Worm (Caenorhabditis elegans) whole organism, L2 larva: ENCODE data around the gene F26F4.8.

Experiments used
- C34F6.9 ChIP-seq: fragments of 150-350 bp; optimal IDR thresholded peaks from 2 replicates; lab custom pipeline; 2014; ENCODE audit warnings: missing biosample characterization, missing genetic modification characterization
- F13H6.1 ChIP-seq: sonication (generic microtip); optimal IDR thresholded peaks from 2 replicates; lab custom pipeline; 2016; ENCODE audit warnings: missing genetic modification characterization, missing compliant biosample characterization
- R02D3.7 ChIP-seq: fragments of 150-350 bp; optimal IDR thresholded peaks from 2 replicates; lab custom pipeline; 2014; ENCODE audit warnings: missing biosample characterization, missing genetic modification characterization
- Y55F3AM.14 ChIP-seq: fragments of 200-800 bp; sonication (Bioruptor generic); optimal IDR thresholded peaks from 2 replicates; lab custom pipeline; 2018; ENCODE audit warnings: mild to moderate bottlenecking, missing genetic modification characterization, missing compliant biosample characterization
- ZK546.5 ChIP-seq: sonication (generic microtip); optimal IDR thresholded peaks from 2 replicates; lab custom pipeline; 2017; ENCODE audit warnings: missing biosample characterization, missing genetic modification characterization
- alr-1 ChIP-seq: fragments of 150-350 bp; optimal IDR thresholded peaks from 2 replicates; lab custom pipeline; 2014; ENCODE audit warnings: missing biosample characterization, missing genetic modification characterization
- aly-2 ChIP-seq: fragments of 150-350 bp; optimal IDR thresholded peaks from 2 replicates; lab custom pipeline; 2014; ENCODE audit warnings: missing biosample characterization, missing genetic modification characterization
- ama-1 ChIP-seq: fragments of 150-350 bp; optimal IDR thresholded peaks from 2 replicates; lab custom pipeline; 2018; ENCODE audit warnings: inconsistent platforms
- blmp-1 ChIP-seq: sonication (generic microtip); optimal IDR thresholded peaks from 2 replicates; lab custom pipeline; 2017; ENCODE audit warnings: missing genetic modification characterization, mild to moderate bottlenecking, missing compliant biosample characterization, antibody characterized with exemption, moderate library complexity; ENCODE audit not compliant: insufficient read depth
- crh-2 ChIP-seq: sonication (generic microtip); optimal IDR thresholded peaks from 2 replicates; lab custom pipeline; 2017; ENCODE audit warnings: missing biosample characterization, missing genetic modification characterization
- egl-27 ChIP-seq: sonication (generic microtip); optimal IDR thresholded peaks from 3 replicates; lab custom pipeline; 2017; ENCODE audit warnings: missing biosample characterization, missing genetic modification reagents, missing genetic modification characterization
- elt-1 ChIP-seq: fragments of 150-350 bp; optimal IDR thresholded peaks from 2 replicates; lab custom pipeline; 2014; ENCODE audit warnings: missing biosample characterization, missing genetic modification characterization
- elt-3 ChIP-seq: sonication (generic microtip); optimal IDR thresholded peaks from 2 replicates; lab custom pipeline; 2017; ENCODE audit warnings: missing biosample characterization, missing genetic modification characterization
- fos-1 ChIP-seq: fragments of 150-350 bp; optimal IDR thresholded peaks from 2 replicates; lab custom pipeline; 2014; ENCODE audit warnings: missing biosample characterization, missing genetic modification characterization
- gmeb-1 ChIP-seq: fragments of 150-350 bp; optimal IDR thresholded peaks from 2 replicates; lab custom pipeline; 2014; ENCODE audit warnings: missing biosample characterization, missing genetic modification characterization
- lin-11 ChIP-seq: fragments of 150-350 bp; sonication (generic microtip); optimal IDR thresholded peaks from 2 replicates; lab custom pipeline; 2014; ENCODE audit warnings: missing biosample characterization, missing genetic modification characterization, inconsistent platforms, mixed read lengths
- lin-13 ChIP-seq: fragments of 150-350 bp; optimal IDR thresholded peaks from 2 replicates; lab custom pipeline; 2014; ENCODE audit warnings: missing biosample characterization, missing genetic modification reagents, missing genetic modification characterization
- lsy-2 ChIP-seq, 2 experiments: fragments of 150-350 bp in 1 of 2; sonication (generic microtip) in 1 of 2; optimal IDR thresholded peaks; 2 replicates each; lab custom pipeline; 2014 to 2017; ENCODE audit warnings: missing biosample characterization in 2 of 2, missing genetic modification characterization in 2 of 2
- mab-5 ChIP-seq: fragments of 150-350 bp; optimal IDR thresholded peaks from 2 replicates; lab custom pipeline; 2014; ENCODE audit warnings: missing biosample characterization, missing genetic modification characterization
- mbf-1 ChIP-seq: sonication (generic microtip); optimal IDR thresholded peaks from 2 replicates; lab custom pipeline; 2017; ENCODE audit warnings: missing biosample characterization, missing genetic modification characterization
- mdl-1 ChIP-seq, 2 experiments: fragments of 150-350 bp in 1 of 2; sonication (generic microtip) in 1 of 2; optimal IDR thresholded peaks; 2 replicates each; lab custom pipeline; 2017; ENCODE audit warnings: missing biosample characterization in 2 of 2, missing genetic modification characterization in 2 of 2
- nhr-11 ChIP-seq: fragments of 150-350 bp; optimal IDR thresholded peaks from 2 replicates; lab custom pipeline; 2014; ENCODE audit warnings: missing biosample characterization, missing genetic modification characterization
- nhr-12 ChIP-seq: fragments of 150-350 bp; optimal IDR thresholded peaks from 2 replicates; lab custom pipeline; 2014; ENCODE audit warnings: missing biosample characterization, missing genetic modification characterization
- nhr-129 ChIP-seq: fragments of 150-350 bp; optimal IDR thresholded peaks from 2 replicates; lab custom pipeline; 2014; ENCODE audit warnings: missing biosample characterization, missing genetic modification characterization
- nhr-21 ChIP-seq: fragments of 150-350 bp; optimal IDR thresholded peaks from 2 replicates; lab custom pipeline; 2014; ENCODE audit warnings: missing biosample characterization, missing genetic modification characterization
- nhr-237 ChIP-seq: fragments of 150-350 bp; optimal IDR thresholded peaks from 2 replicates; lab custom pipeline; 2014; ENCODE audit warnings: missing biosample characterization, missing genetic modification characterization
- nhr-25 ChIP-seq: fragments of 150-350 bp; sonication (generic microtip); optimal IDR thresholded peaks from 3 replicates; lab custom pipeline; 2014; ENCODE audit warnings: missing biosample characterization, missing genetic modification characterization
- nhr-6 ChIP-seq: fragments of 150-350 bp; optimal IDR thresholded peaks from 2 replicates; lab custom pipeline; 2014; ENCODE audit warnings: missing biosample characterization, missing genetic modification characterization
- nhr-77 ChIP-seq: fragments of 150-350 bp; optimal IDR thresholded peaks from 2 replicates; lab custom pipeline; 2014; ENCODE audit warnings: missing biosample characterization, missing genetic modification characterization
- peb-1 ChIP-seq: fragments of 150-350 bp; optimal IDR thresholded peaks from 2 replicates; lab custom pipeline; 2014; ENCODE audit warnings: missing biosample characterization, missing genetic modification characterization
- sem-4 ChIP-seq: fragments of 150-350 bp; optimal IDR thresholded peaks from 2 replicates; lab custom pipeline; 2014; ENCODE audit warnings: missing biosample characterization, missing genetic modification reagents, missing genetic modification characterization
- skn-1 ChIP-seq: sonication (generic microtip); optimal IDR thresholded peaks from 2 replicates; lab custom pipeline; 2017; ENCODE audit warnings: missing biosample characterization, missing genetic modification characterization
- sma-3 ChIP-seq: sonication (generic microtip); optimal IDR thresholded peaks from 2 replicates; lab custom pipeline; 2016; ENCODE audit warnings: missing genetic modification reagents, missing genetic modification characterization, missing compliant biosample characterization
- sma-9 ChIP-seq, 2 experiments: fragments of 150-350 bp in 1 of 2; sonication (generic microtip) in 1 of 2; optimal IDR thresholded peaks; 2 replicates each; lab custom pipeline; 2014 to 2016; ENCODE audit warnings: missing genetic modification characterization in 2 of 2, mild to moderate bottlenecking in 1 of 2, missing biosample characterization in 1 of 2, missing compliant biosample characterization in 1 of 2, missing genetic modification reagents in 1 of 2, moderate library complexity in 1 of 2
- snpc-4 ChIP-seq: fragments of 150-350 bp; optimal IDR thresholded peaks from 2 replicates; lab custom pipeline; 2014; ENCODE audit warnings: missing biosample characterization, missing genetic modification characterization
- unc-55 ChIP-seq: fragments of 150-350 bp; sonication (generic microtip); optimal IDR thresholded peaks from 3 replicates; lab custom pipeline; 2014; ENCODE audit warnings: missing biosample characterization, missing genetic modification reagents, missing genetic modification characterization
- unc-62 ChIP-seq: fragments of 150-350 bp; optimal IDR thresholded peaks from 2 replicates; lab custom pipeline; 2014; ENCODE audit warnings: missing biosample characterization, missing genetic modification reagents, missing genetic modification characterization
- ztf-1 ChIP-seq: fragments of 200-800 bp; sonication (Bioruptor generic); conservative IDR thresholded peaks from 2 replicates; pipeline ENCODE4 v1.3.6; 2022; ENCODE audit warnings: missing genetic modification characterization, missing compliant biosample characterization
- ztf-11 ChIP-seq: sonication (generic microtip); optimal IDR thresholded peaks from 2 replicates; lab custom pipeline; 2017; ENCODE audit warnings: missing biosample characterization, missing genetic modification characterization
- ztf-4 ChIP-seq: fragments of 150-350 bp; optimal IDR thresholded peaks from 2 replicates; lab custom pipeline; 2014; ENCODE audit warnings: missing biosample characterization, missing genetic modification characterization

F26F4.8 gene

DNA sequence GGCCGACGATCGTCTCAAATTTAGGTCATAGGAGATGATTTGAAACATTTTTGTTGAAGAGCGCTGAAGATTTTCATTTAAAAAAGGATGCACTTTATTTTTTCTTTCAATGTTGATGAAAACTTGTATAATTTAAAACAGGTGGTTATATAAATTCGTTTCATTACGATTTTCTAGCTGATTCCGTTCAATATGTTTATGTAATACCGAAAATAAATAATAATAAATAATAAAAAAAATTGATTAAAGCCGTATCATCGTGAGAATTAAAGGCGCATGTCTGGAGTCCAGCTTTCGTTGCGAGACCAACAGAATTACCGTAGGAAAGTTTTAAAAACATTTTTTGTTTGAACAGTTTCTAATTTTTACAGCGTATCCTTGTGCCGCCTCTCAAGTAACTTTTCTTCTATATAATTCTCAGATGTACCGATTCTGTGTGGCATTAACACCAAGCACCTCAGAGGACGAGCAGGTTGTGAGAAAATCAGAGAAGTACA, 27.0 kb upstream of the F26F4.8 start, which contains the start of the genes C26E6.12 and eri-9:
Gene C26E6.12, minus strand, starts transcription at position 51 of the 497 bp plus-strand sequence.
Gene eri-9, plus strand, starts transcription at position 248 of the 497 bp plus-strand sequence.
- TF ChIP-seq F13H6.1 (tag; lab: Kevin White, UChicago) (no peak), lin-11 (tag; lab: Kevin White, UChicago) (no peak), ztf-11 (tag; lab: Kevin White, UChicago) (no peak), elt-3 (tag; lab: Kevin White, UChicago) (no peak), peb-1 (no peak), nhr-12 (no peak), mab-5 (no peak), sem-4 (tag; lab: Kevin White, UChicago) (no peak), ztf-1 (GFP tag; lab: Robert Waterston, UW) (no peak), blmp-1 (tag; lab: Kevin White, UChicago) (no peak), nhr-6 (tag; lab: Kevin White, UChicago) (no peak), aly-2 (tag; lab: Kevin White, UChicago) (no peak), mbf-1 (tag; lab: Kevin White, UChicago) (no peak)

DNA sequence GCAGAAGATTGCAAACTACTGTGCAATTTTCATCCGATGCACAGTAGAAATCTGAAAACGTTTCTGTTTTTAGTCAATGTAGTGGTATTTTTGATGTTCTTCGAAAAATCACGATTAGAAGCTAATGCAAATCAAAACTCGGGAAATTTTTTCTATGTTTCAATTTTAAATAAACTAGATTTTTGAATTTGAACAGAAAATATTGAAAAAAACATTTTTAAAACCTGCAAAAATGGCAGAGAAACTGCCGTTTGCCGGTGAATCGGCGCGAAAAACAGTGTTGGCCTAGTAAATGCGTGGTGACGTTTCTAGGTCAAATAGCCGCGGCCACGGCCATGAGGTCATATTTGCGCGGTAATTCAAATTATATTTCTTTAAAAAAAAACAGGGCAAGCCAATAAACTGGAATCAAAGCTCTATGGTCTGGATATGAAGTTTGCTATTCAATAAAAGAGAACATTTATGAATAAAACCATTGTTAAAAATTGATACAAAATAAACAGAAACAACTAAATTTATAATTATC, 24.9 kb upstream of the F26F4.8 start, which contains the start of gene set-2:
Gene set-2, minus strand, starts transcription at position 51 of the 526 bp plus-strand sequence.
- no peak for TF ChIP-seq R02D3.7 (tag; lab: Kevin White, UChicago)
- TF ChIP-seq elt-3 (tag; lab: Kevin White, UChicago) = no peak
- TF ChIP-seq lin-11 (tag; lab: Kevin White, UChicago) = peak; percentile 28
- peak; percentile 14 for TF ChIP-seq fos-1 (tag; lab: Kevin White, UChicago)
- TF ChIP-seq nhr-129 (tag; lab: Kevin White, UChicago) = no peak
- peak; percentile 52 for TF ChIP-seq C34F6.9 (tag; lab: Kevin White, UChicago)
- TF ChIP-seq ZK546.5 (tag; lab: Kevin White, UChicago) = no peak
- TF ChIP-seq sma-3 (GFP tag; lab: Kevin White, UChicago) = peak; percentile 57
- TF ChIP-seq nhr-77 (tag; lab: Kevin White, UChicago) = no peak
- TF ChIP-seq gmeb-1 = peak; percentile 92
- TF ChIP-seq ama-1 = no peak
- peak; percentile 64 for TF ChIP-seq nhr-25 (tag; lab: Kevin White, UChicago)
- TF ChIP-seq elt-1 (tag; lab: Kevin White, UChicago) = no peak
- no peak for TF ChIP-seq nhr-237 (tag; lab: Kevin White, UChicago)
- TF ChIP-seq unc-62 = no peak
- TF ChIP-seq lsy-2 (tag; optimal IDR thresholded peaks at IDR 0.05; lab: Kevin White, UChicago) = peak; percentile 6 to 76
- peak; percentile 60 for TF ChIP-seq unc-55 (GFP tag; lab: Kevin White, UChicago)
- TF ChIP-seq mdl-1 (tag; optimal IDR thresholded peaks at IDR 0.05; lab: Kevin White, UChicago) = no peak
- no peak for TF ChIP-seq Y55F3AM.14 (GFP tag; lab: Kevin White, UChicago)
- peak; percentile 70 for TF ChIP-seq crh-2 (tag; lab: Kevin White, UChicago)
- TF ChIP-seq aly-2 (tag; lab: Kevin White, UChicago) = no peak
- no peak for TF ChIP-seq snpc-4 (tag; lab: Kevin White, UChicago)
- no peak for TF ChIP-seq mbf-1 (tag; lab: Kevin White, UChicago)
- TF ChIP-seq nhr-21 (tag; lab: Kevin White, UChicago) = no peak
- no peak for TF ChIP-seq skn-1 (tag; lab: Kevin White, UChicago)
- TF ChIP-seq sma-9 (GFP tag; optimal IDR thresholded peaks at IDR 0.05; lab: Kevin White, UChicago) = peak; percentile 38
- TF ChIP-seq sma-9 (tag; optimal IDR thresholded peaks at IDR 0.05; lab: Kevin White, UChicago) = no peak
- no peak for TF ChIP-seq peb-1
- no peak for TF ChIP-seq egl-27 (tag; lab: Kevin White, UChicago)
- peak; percentile 16 for TF ChIP-seq sem-4 (tag; lab: Kevin White, UChicago)
- no peak for TF ChIP-seq alr-1 (tag; lab: Kevin White, UChicago)
- peak; percentile 64 for TF ChIP-seq lin-13 (GFP tag; lab: Kevin White, UChicago)
- TF ChIP-seq ztf-4 (tag; lab: Kevin White, UChicago) = peak; percentile 2
- no peak for TF ChIP-seq nhr-11 (tag; lab: Kevin White, UChicago)
- TF ChIP-seq F13H6.1 (tag; lab: Kevin White, UChicago) = peak; percentile 65
